Fruit fly (Drosophila melanogaster): ENCODE data around the gene Gr64f.

dm6 chr3L:4073755-4074154, 38.2 kb downstream of the Gr64f start, which contains the start of gene Faa:
- TF ChIP-seq CTCF (optimal IDR thresholded peaks at IDR 0.05) (no peak), CG8478 (optimal IDR thresholded peaks at IDR 0.05) (no peak)

Data from S2 (cell line).